Worm (Caenorhabditis elegans): ENCODE data around the gene ZK666.4.

- TF ChIP-seq mdt-29 (GFP tag; IDR thresholded peaks at IDR 0.05) = no peak
- no peak for TF ChIP-seq mxl-2 (GFP tag; conservative IDR thresholded peaks at IDR 0.05)
Observed at ce11 chrII:10519017-10519416, 42.0 kb downstream of the ZK666.4 start, which contains the start of gene F59B10.4.
